Worm (Caenorhabditis elegans): ENCODE data around the gene baz-2.

DNA sequence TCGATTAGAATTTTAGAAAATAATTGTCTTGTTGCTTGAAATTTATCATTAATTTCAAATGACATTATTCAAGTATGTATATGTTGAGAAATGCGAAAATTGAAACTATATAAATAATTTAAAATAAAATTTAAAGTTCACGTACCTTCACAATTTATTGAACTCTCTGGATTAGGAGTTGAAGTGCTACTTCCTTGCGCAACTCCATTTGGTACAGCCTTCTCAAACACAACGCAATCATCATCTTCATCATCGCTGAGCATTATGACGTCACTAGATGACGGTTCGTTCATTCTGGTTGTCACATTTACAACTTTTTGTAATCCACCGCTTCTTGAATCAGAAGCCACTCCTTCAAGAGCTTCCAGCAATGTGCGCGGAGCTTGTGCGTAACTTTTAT is 47.6 kb upstream of the baz-2 start:
- TF ChIP-seq jun-1 (tag; optimal IDR thresholded peaks at IDR 0.05) = no peak
- TF ChIP-seq unc-62 (GFP tag; optimal IDR thresholded peaks at IDR 0.05) = no peak

Measured in whole organism, L3 larva.